Fruit fly (Drosophila melanogaster): ENCODE data around the gene CG17294.

Gene CG17294

DNA sequence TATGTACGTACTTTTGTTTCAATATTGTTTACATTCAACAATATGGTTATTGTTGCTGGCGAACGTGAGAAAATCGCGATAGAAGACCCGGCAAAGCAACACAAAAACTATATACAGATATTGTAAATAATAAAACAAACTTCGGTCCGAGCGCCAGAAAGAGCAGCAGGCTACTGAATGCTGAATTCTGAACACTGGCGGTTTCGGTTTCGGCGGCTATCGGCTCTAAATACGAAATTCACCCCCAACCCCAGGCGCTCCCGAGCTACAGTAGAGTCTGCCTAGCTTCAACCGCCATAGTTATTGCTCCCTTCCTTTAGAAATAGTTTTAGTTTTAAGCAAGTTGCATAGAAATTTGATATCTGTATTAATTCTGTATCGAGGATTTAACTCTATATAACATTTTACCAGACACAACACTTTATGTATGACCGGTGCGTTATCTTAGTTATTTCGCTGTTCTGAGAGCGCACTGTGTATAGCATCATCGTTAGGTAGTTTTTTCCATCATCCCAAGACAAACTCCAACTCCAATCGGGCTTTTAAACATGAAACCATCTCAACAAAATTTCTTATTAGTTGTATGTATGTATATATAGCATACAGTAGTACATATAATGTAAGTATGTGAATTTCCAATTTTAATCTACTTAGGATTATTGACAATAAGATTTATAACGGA is 14.4 kb upstream of the CG17294 start, which contains the start of gene CG7627 (continued):
- no peak for TF ChIP-seq ac (GFP tag; optimal IDR thresholded peaks at IDR 0.05)
- TF ChIP-seq Fer1 (GFP tag; optimal IDR thresholded peaks at IDR 0.05) = peak; percentile 86
- peak; percentile 43 for TF ChIP-seq CG33557 (GFP tag; optimal IDR thresholded peaks at IDR 0.05)
- peak; percentile 41 for TF ChIP-seq tup (GFP tag; optimal IDR thresholded peaks at IDR 0.05)
- TF ChIP-seq insv (GFP tag; optimal IDR thresholded peaks at IDR 0.05) = peak in 1 of 2 experiments; percentile 82
- TF ChIP-seq aop (GFP tag; IDR thresholded peaks at IDR 0.05) = no peak
- peak; percentile 68 for TF ChIP-seq crc (GFP tag; optimal IDR thresholded peaks at IDR 0.05)
- TF ChIP-seq bcd (GFP tag; optimal IDR thresholded peaks at IDR 0.05) = peak; percentile 72
- TF ChIP-seq CG13775 (GFP tag; optimal IDR thresholded peaks at IDR 0.05) = peak; percentile 60
- TF ChIP-seq tna (GFP tag; IDR thresholded peaks at IDR 0.05; ENCODE audit: partially characterized antibody) = no peak
- peak; percentile 72 for TF ChIP-seq Xbp1 (GFP tag; optimal IDR thresholded peaks at IDR 0.05)
- TF ChIP-seq cg (GFP tag; optimal IDR thresholded peaks at IDR 0.05) = no peak
- peak; percentile 87 for TF ChIP-seq Rfx (GFP tag; IDR thresholded peaks at IDR 0.05)
- peak; percentile 59 for TF ChIP-seq CG31365 (tag; optimal IDR thresholded peaks at IDR 0.05)
- TF ChIP-seq CG43689 (GFP tag; IDR thresholded peaks at IDR 0.05) = no peak
- TF ChIP-seq CG15479 (GFP tag; optimal IDR thresholded peaks at IDR 0.05) = no peak
- TF ChIP-seq gro (GFP tag; optimal IDR thresholded peaks at IDR 0.05) = peak; percentile 75
- TF ChIP-seq h (optimal IDR thresholded peaks at IDR 0.05) = no peak
- no peak for TF ChIP-seq hbn (GFP tag; IDR thresholded peaks at IDR 0.05; ENCODE audit: partially characterized antibody)
- TF ChIP-seq corto (GFP tag; optimal IDR thresholded peaks at IDR 0.05) = no peak
- TF ChIP-seq CG12769 (tag; optimal IDR thresholded peaks at IDR 0.05) = peak; percentile 69
- peak; percentile 73 for TF ChIP-seq CG12219 (GFP tag; optimal IDR thresholded peaks at IDR 0.05)
- no peak for TF ChIP-seq HLH4C (GFP tag; IDR thresholded peaks at IDR 0.05; ENCODE audit: partially characterized antibody)
- TF ChIP-seq CG6791 (GFP tag; IDR thresholded peaks at IDR 0.05; ENCODE audit: partially characterized antibody) = no peak
- peak; percentile 63; the same call in 2 of the 3 replicates for TF ChIP-seq CG11560 (tag; IDR thresholded peaks at IDR 0.05)
- TF ChIP-seq CG7786 (GFP tag; optimal IDR thresholded peaks at IDR 0.05) = peak; percentile 87
- peak; percentile 21 for TF ChIP-seq CG10147 (GFP tag; optimal IDR thresholded peaks at IDR 0.05)
- TF ChIP-seq Lhr (GFP tag; optimal IDR thresholded peaks at IDR 0.05) = no peak
- TF ChIP-seq CG8765 (GFP tag; IDR thresholded peaks at IDR 0.05) = no peak
- peak; percentile 71 for TF ChIP-seq seq (GFP tag; IDR thresholded peaks at IDR 0.05)
- TF ChIP-seq CG10321 (GFP tag; IDR thresholded peaks at IDR 0.05) = no peak
- peak; percentile 51 for TF ChIP-seq CG14710 (tag; optimal IDR thresholded peaks at IDR 0.05)
- TF ChIP-seq CG34224 (GFP tag; IDR thresholded peaks at IDR 0.05; ENCODE audit: partially characterized antibody) = no peak
- TF ChIP-seq CG3838 (GFP tag; optimal IDR thresholded peaks at IDR 0.05) = no peak
- TF ChIP-seq CG31224 (GFP tag; IDR thresholded peaks at IDR 0.05) = peak; percentile 96
- no peak for TF ChIP-seq Gsc (GFP tag; IDR thresholded peaks at IDR 0.05)
- no peak for TF ChIP-seq Tbp (GFP tag; optimal IDR thresholded peaks at IDR 0.05)
- peak; percentile 17 for TF ChIP-seq nerfin-1 (tag; optimal IDR thresholded peaks at IDR 0.05)
- peak; percentile 12 for TF ChIP-seq CG6254 (GFP tag; optimal IDR thresholded peaks at IDR 0.05)
- TF ChIP-seq CG13123 (GFP tag; optimal IDR thresholded peaks at IDR 0.05) = no peak
- peak; percentile 71 for TF ChIP-seq ara (GFP tag; IDR thresholded peaks at IDR 0.05)
- peak; percentile 46 for TF ChIP-seq HmgZ (tag; optimal IDR thresholded peaks at IDR 0.05)
- TF ChIP-seq Hr39 (optimal IDR thresholded peaks at IDR 0.05) = no peak
- TF ChIP-seq bowl (GFP tag; IDR thresholded peaks at IDR 0.05) = no peak
- TF ChIP-seq CG12104 (GFP tag; optimal IDR thresholded peaks at IDR 0.05) = peak; percentile 76
- no peak for TF ChIP-seq Hey (tag; optimal IDR thresholded peaks at IDR 0.05)
- TF ChIP-seq fd96Cb (tag; optimal IDR thresholded peaks at IDR 0.05) = peak; percentile 68
- no peak for TF ChIP-seq HLHmδ (GFP tag; optimal IDR thresholded peaks at IDR 0.05)
- TF ChIP-seq ewg (GFP tag; optimal IDR thresholded peaks at IDR 0.05) = peak; percentile 47
- peak in 1 of 2 experiments; percentile 82 for TF ChIP-seq eve (GFP tag; optimal IDR thresholded peaks at IDR 0.05)
